Fruit fly (Drosophila melanogaster): ENCODE data around the gene GATAe.

GATAe gene

dm6 chr3R:16008300-16008699, 605 bp upstream of the GATAe start:
- TF ChIP-seq CG15710 (tag; optimal IDR thresholded peaks at IDR 0.05), result no peak
- TF ChIP-seq gl (tag; optimal IDR thresholded peaks at IDR 0.05), result no peak
- TF ChIP-seq D1 (tag; optimal IDR thresholded peaks at IDR 0.05), result no peak
- TF ChIP-seq CG8301 (tag; optimal IDR thresholded peaks at IDR 0.05), result no peak
- no peak for TF ChIP-seq CG8159 (tag; optimal IDR thresholded peaks at IDR 0.05)
- no peak for TF ChIP-seq CG14655 (GFP tag; optimal IDR thresholded peaks at IDR 0.05)
- no peak for TF ChIP-seq fd96Ca (GFP tag; IDR thresholded peaks at IDR 0.05)
- TF ChIP-seq CG4496 (GFP tag; IDR thresholded peaks at IDR 0.05), result no peak
- TF ChIP-seq CG13204 (GFP tag; optimal IDR thresholded peaks at IDR 0.05), result no peak
- TF ChIP-seq Snoo (tag; optimal IDR thresholded peaks at IDR 0.05), result no peak
- TF ChIP-seq CG12605 (GFP tag; IDR thresholded peaks at IDR 0.05), result no peak
- no peak for TF ChIP-seq CG10348 (GFP tag; IDR thresholded peaks at IDR 0.05)
- TF ChIP-seq Pif1B (GFP tag; optimal IDR thresholded peaks at IDR 0.05), result no peak
- no peak for TF ChIP-seq CG9948 (tag; optimal IDR thresholded peaks at IDR 0.05)
- no peak for TF ChIP-seq CG17806 (tag; optimal IDR thresholded peaks at IDR 0.05)
- TF ChIP-seq CG34367 (tag; optimal IDR thresholded peaks at IDR 0.05), result no peak
- no peak for TF ChIP-seq Ets98B (GFP tag; IDR thresholded peaks at IDR 0.05)

DNA sequence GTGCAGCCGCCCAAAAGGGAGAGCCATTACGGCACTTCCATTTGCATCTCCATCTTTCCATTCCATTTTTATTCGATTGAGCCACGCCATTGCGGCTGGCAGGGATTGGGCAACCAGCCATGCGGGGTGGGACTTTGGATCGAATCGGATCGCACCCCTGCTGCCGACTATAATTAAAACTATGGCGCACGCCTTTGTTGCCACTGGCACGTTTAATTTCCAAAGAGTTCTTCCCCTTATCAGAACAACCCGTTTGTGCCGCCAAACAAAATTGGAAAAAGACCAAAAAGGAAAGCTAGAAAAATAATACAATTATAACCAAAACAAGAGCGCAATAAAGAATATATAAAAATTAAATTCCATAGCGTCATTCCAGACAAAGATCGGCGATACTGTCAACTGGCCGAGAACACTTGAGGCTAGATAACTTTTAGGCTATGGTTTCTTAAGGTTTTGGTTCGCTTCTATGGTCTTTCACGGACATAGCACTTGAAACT, 1.2 kb downstream of the GATAe start:
- TF ChIP-seq CG8159 (tag; optimal IDR thresholded peaks at IDR 0.05) (no peak), CG17806 (tag; optimal IDR thresholded peaks at IDR 0.05) (no peak), CG10348 (GFP tag; IDR thresholded peaks at IDR 0.05) (no peak), CG13204 (GFP tag; optimal IDR thresholded peaks at IDR 0.05) (no peak), CG14655 (GFP tag; optimal IDR thresholded peaks at IDR 0.05) (no peak), D1 (tag; optimal IDR thresholded peaks at IDR 0.05) (no peak), CG32121 (GFP tag; IDR thresholded peaks at IDR 0.05) (no peak), rn (GFP tag; IDR thresholded peaks at IDR 0.05) (no peak), CG15710 (tag; optimal IDR thresholded peaks at IDR 0.05) (no peak), CG12605 (GFP tag; IDR thresholded peaks at IDR 0.05) (no peak), Ets98B (GFP tag; IDR thresholded peaks at IDR 0.05) (no peak), fd96Ca (GFP tag; IDR thresholded peaks at IDR 0.05) (no peak), CG8301 (tag; optimal IDR thresholded peaks at IDR 0.05) (no peak), Pif1B (GFP tag; optimal IDR thresholded peaks at IDR 0.05) (no peak), CG9948 (tag; optimal IDR thresholded peaks at IDR 0.05) (no peak), CG4496 (GFP tag; IDR thresholded peaks at IDR 0.05) (no peak), gl (tag; optimal IDR thresholded peaks at IDR 0.05) (no peak), Snoo (tag; optimal IDR thresholded peaks at IDR 0.05) (no peak), CG34367 (tag; optimal IDR thresholded peaks at IDR 0.05) (no peak)

DNA sequence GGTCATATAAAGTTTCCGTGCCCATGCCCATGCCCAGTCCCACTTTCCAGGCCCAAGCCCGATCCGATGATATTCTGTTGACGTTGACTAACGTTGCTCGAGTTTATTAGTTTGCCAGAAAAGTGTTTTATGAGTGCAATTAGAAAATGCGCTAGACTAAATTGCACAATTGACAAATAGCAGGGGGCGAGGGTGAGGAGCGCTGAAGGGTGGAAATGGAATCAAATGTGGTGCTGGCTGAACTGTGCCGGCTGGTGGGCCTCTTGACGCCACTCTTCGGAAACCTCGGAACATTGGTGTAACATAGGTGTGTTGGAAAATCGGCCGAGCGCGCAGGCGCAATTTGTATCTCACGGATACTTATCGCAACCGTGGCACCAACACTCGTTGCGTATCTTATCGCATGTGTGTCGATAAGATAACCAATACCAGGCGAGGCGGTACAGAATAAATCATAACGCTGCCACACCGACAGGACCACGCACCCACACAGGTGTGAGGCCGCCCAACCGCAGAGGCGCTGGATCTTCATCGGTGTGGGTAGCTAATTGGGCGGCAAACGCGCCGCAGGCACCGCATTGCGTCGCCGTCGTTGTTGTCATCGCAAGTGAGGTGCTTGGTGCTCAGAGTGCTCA, 2.9 kb downstream of the GATAe start:
- TF ChIP-seq CG9948 (tag; optimal IDR thresholded peaks at IDR 0.05) (no peak), Snoo (tag; optimal IDR thresholded peaks at IDR 0.05) (no peak), CG4496 (GFP tag; IDR thresholded peaks at IDR 0.05) (no peak), Pif1A (GFP tag; optimal IDR thresholded peaks at IDR 0.05) (no peak), Pif1B (GFP tag; optimal IDR thresholded peaks at IDR 0.05) (no peak), CG8301 (tag; optimal IDR thresholded peaks at IDR 0.05) (no peak), CG32121 (GFP tag; IDR thresholded peaks at IDR 0.05) (no peak), CG15710 (tag; optimal IDR thresholded peaks at IDR 0.05) (no peak), CG10348 (GFP tag; IDR thresholded peaks at IDR 0.05) (no peak), fd96Ca (GFP tag; IDR thresholded peaks at IDR 0.05) (no peak), gl (tag; optimal IDR thresholded peaks at IDR 0.05) (no peak), Ets98B (GFP tag; IDR thresholded peaks at IDR 0.05) (no peak), CG14655 (GFP tag; optimal IDR thresholded peaks at IDR 0.05) (no peak)

- TF ChIP-seq fd96Ca (GFP tag; IDR thresholded peaks at IDR 0.05), result no peak
- TF ChIP-seq Pif1B (GFP tag; optimal IDR thresholded peaks at IDR 0.05), result no peak
- no peak for TF ChIP-seq Snoo (tag; optimal IDR thresholded peaks at IDR 0.05)
- TF ChIP-seq CG12605 (GFP tag; IDR thresholded peaks at IDR 0.05), result no peak
Observed at dm6 chr3R:16013580-16013979, 4.7 kb downstream of the GATAe start.

DNA sequence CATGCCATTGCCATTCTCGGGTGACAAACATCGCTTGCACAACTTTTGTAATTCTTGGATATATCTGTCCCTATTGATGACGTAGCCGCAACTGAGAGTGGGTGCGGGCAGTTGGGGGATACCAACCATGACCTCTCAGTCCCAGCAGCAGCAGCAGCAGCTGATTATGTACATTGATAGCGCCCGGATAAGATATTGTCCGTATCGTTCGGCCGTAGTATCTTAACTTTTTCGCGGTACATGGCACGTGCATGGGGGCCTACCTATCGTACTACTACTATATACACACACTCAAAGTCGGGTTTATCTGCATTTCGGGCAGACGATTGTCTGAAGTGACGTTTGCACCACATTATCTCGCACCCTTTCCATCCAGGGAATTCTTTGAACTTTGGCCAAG, 5.7 kb downstream of the GATAe start:
- TF ChIP-seq CG12605 (GFP tag; IDR thresholded peaks at IDR 0.05) (no peak), Ets98B (GFP tag; IDR thresholded peaks at IDR 0.05) (no peak), rn (GFP tag; IDR thresholded peaks at IDR 0.05) (no peak), CG8159 (tag; optimal IDR thresholded peaks at IDR 0.05) (no peak), CG14655 (GFP tag; optimal IDR thresholded peaks at IDR 0.05) (no peak), D1 (tag; optimal IDR thresholded peaks at IDR 0.05) (no peak), CG8301 (tag; optimal IDR thresholded peaks at IDR 0.05) (no peak), Pif1B (GFP tag; optimal IDR thresholded peaks at IDR 0.05) (no peak), CG15710 (tag; optimal IDR thresholded peaks at IDR 0.05) (no peak), CG17806 (tag; optimal IDR thresholded peaks at IDR 0.05) (no peak), CG32121 (GFP tag; IDR thresholded peaks at IDR 0.05) (no peak), Pif1A (GFP tag; optimal IDR thresholded peaks at IDR 0.05) (no peak), fd96Ca (GFP tag; IDR thresholded peaks at IDR 0.05) (no peak), EcR (GFP tag; optimal IDR thresholded peaks at IDR 0.05) (no peak), Snoo (tag; optimal IDR thresholded peaks at IDR 0.05) (no peak), CG13204 (GFP tag; optimal IDR thresholded peaks at IDR 0.05) (no peak), CG34367 (tag; optimal IDR thresholded peaks at IDR 0.05) (no peak), CG9948 (tag; optimal IDR thresholded peaks at IDR 0.05) (no peak), CG4496 (GFP tag; IDR thresholded peaks at IDR 0.05) (no peak), gl (tag; optimal IDR thresholded peaks at IDR 0.05) (no peak)

DNA sequence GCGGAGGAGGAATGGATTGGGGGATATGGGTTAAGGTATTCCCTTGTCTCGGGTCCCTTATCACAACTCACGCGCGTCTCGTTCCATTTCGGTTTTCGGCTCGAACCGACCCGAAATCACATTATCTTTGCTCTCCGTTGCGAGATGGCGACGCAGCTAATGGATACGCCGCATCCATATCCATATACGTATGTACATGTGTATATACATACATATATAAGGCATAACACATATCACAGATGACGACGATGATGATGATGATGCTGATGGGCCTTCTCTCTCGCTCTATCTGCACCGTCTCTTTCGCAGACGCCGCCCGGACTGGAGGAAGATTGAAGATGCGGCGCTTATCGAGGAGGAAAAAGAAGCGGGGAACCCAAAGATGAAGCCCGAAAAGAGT, 13.1 kb downstream of the GATAe start:
- no peak for TF ChIP-seq CG32121 (GFP tag; IDR thresholded peaks at IDR 0.05)
- TF ChIP-seq gl (tag; optimal IDR thresholded peaks at IDR 0.05), result no peak
- TF ChIP-seq CG34367 (tag; optimal IDR thresholded peaks at IDR 0.05), result no peak
- TF ChIP-seq Pif1A (GFP tag; optimal IDR thresholded peaks at IDR 0.05), result no peak
- no peak for TF ChIP-seq EcR (GFP tag; optimal IDR thresholded peaks at IDR 0.05)
- TF ChIP-seq rn (GFP tag; IDR thresholded peaks at IDR 0.05), result no peak
- no peak for TF ChIP-seq Ets98B (GFP tag; IDR thresholded peaks at IDR 0.05)
- no peak for TF ChIP-seq CG10348 (GFP tag; IDR thresholded peaks at IDR 0.05)
- no peak for TF ChIP-seq CG15710 (tag; optimal IDR thresholded peaks at IDR 0.05)
- TF ChIP-seq CG13204 (GFP tag; optimal IDR thresholded peaks at IDR 0.05), result no peak
- TF ChIP-seq CG9948 (tag; optimal IDR thresholded peaks at IDR 0.05), result no peak
- TF ChIP-seq Pif1B (GFP tag; optimal IDR thresholded peaks at IDR 0.05), result no peak
- TF ChIP-seq CG4496 (GFP tag; IDR thresholded peaks at IDR 0.05), result no peak
- no peak for TF ChIP-seq CG8159 (tag; optimal IDR thresholded peaks at IDR 0.05)
- no peak for TF ChIP-seq CG8301 (tag; optimal IDR thresholded peaks at IDR 0.05)
- TF ChIP-seq fd96Ca (GFP tag; IDR thresholded peaks at IDR 0.05), result no peak
- TF ChIP-seq CG12605 (GFP tag; IDR thresholded peaks at IDR 0.05), result no peak
- TF ChIP-seq CG14655 (GFP tag; optimal IDR thresholded peaks at IDR 0.05), result no peak
- TF ChIP-seq CG17806 (tag; optimal IDR thresholded peaks at IDR 0.05), result no peak
- no peak for TF ChIP-seq Snoo (tag; optimal IDR thresholded peaks at IDR 0.05)
